Fruit fly (Drosophila melanogaster): ENCODE measurements around the gene CG3744.

The CG3744 gene

DNA sequence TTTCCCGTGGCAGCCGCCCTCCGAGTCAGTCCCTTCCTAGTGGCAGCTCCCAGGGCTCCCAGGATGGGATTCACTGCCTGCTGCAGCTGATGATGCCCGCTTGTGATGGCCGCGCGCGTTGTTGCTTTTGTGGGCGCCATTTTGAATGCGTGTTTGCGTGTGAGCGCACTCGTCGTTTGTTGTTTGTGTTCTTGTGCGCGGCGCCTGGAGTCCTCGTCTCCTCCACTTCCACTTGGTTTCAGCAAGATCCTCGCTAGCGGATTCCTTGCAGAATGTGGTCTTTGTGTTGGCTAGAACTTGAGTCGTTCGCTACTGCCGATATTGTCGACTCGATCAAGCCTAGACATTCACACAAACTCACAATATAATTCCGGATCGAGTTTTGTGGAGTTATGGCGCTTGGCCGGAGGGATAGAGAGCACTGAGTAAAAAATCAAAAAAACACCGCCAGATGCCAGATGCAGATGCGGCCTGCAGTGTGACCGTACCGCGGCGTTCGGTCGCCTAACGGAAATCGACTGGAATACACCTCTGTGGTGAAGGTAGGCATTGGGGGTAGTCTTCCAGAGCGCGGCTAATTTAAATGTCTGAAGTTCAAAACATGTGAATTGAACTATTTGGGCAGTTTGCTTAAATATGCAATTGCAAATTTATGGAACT lies 5.9 kb downstream of the CG3744 start, which contains the start of gene CycB3 (continued):
- TF ChIP-seq CG15269 (tag; optimal IDR thresholded peaks at IDR 0.05), result no peak
- TF ChIP-seq sqz (GFP tag; optimal IDR thresholded peaks at IDR 0.05), result peak; percentile 43
- no peak for TF ChIP-seq lbe (GFP tag; optimal IDR thresholded peaks at IDR 0.05)
- no peak for TF ChIP-seq CG1832 (GFP tag; optimal IDR thresholded peaks at IDR 0.05)
- peak in 1 of 2 experiments; percentile 25 for TF ChIP-seq chif (GFP tag; optimal IDR thresholded peaks at IDR 0.05)
- TF ChIP-seq lilli (GFP tag; optimal IDR thresholded peaks at IDR 0.05), result no peak
- TF ChIP-seq CG3281 (GFP tag; optimal IDR thresholded peaks at IDR 0.05), result peak; percentile 41
- no peak for TF ChIP-seq z (GFP tag; IDR thresholded peaks at IDR 0.05)
- TF ChIP-seq Stat92E (GFP tag; optimal IDR thresholded peaks at IDR 0.05), result peak in 1 of 3 experiments; percentile 28
- TF ChIP-seq bcd (GFP tag; optimal IDR thresholded peaks at IDR 0.05), result peak; percentile 34
- TF ChIP-seq CG17829 (tag; optimal IDR thresholded peaks at IDR 0.05), result peak; percentile 54
- peak; percentile 21; the same call in 1 of the 2 replicates for TF ChIP-seq Nf-YA (GFP tag; IDR thresholded peaks at IDR 0.05)
- peak; percentile 99 for TF ChIP-seq CG2116 (GFP tag; optimal IDR thresholded peaks at IDR 0.05)
- peak; percentile 50 for TF ChIP-seq nmo (GFP tag; optimal IDR thresholded peaks at IDR 0.05)
- TF ChIP-seq CG18262 (tag; optimal IDR thresholded peaks at IDR 0.05), result peak; percentile 17
- no peak for TF ChIP-seq HHEX (GFP tag; optimal IDR thresholded peaks at IDR 0.05)
- peak; percentile 26 for TF ChIP-seq Jarid2 (GFP tag; optimal IDR thresholded peaks at IDR 0.05)
- TF ChIP-seq Rfx (GFP tag; IDR thresholded peaks at IDR 0.05), result peak; percentile 55
- TF ChIP-seq CG8388 (GFP tag; optimal IDR thresholded peaks at IDR 0.05), result no peak
- TF ChIP-seq ewg (GFP tag; optimal IDR thresholded peaks at IDR 0.05), result peak; percentile 22
- TF ChIP-seq Med (GFP tag), result peak; percentile 88
- TF ChIP-seq Elba2 (GFP tag; optimal IDR thresholded peaks at IDR 0.05), result no peak
- no peak for TF ChIP-seq Ptx1 (GFP tag; IDR thresholded peaks at IDR 0.05)
- TF ChIP-seq CG17385 (GFP tag; optimal IDR thresholded peaks at IDR 0.05), result peak; percentile 34
- no peak for TF ChIP-seq Lpt (GFP tag; optimal IDR thresholded peaks at IDR 0.05)
- TF ChIP-seq phol (tag; optimal IDR thresholded peaks at IDR 0.05), result peak; percentile 91
- peak; percentile 31 for TF ChIP-seq Bdp1 (GFP tag; optimal IDR thresholded peaks at IDR 0.05)
- no peak for TF ChIP-seq Dip3 (GFP tag; optimal IDR thresholded peaks at IDR 0.05)
- peak; percentile 75 for TF ChIP-seq sens (GFP tag)
- TF ChIP-seq YL-1 (GFP tag; optimal IDR thresholded peaks at IDR 0.05), result peak; percentile 58
- TF ChIP-seq amos (GFP tag; IDR thresholded peaks at IDR 0.05; ENCODE audit: partially characterized antibody), result peak; percentile 43; the same call in 1 of the 2 replicates
- TF ChIP-seq run (tag; optimal IDR thresholded peaks at IDR 0.05), result no peak
- TF ChIP-seq CG34376 (GFP tag; optimal IDR thresholded peaks at IDR 0.05), result no peak
- no peak for TF ChIP-seq dan (GFP tag; IDR thresholded peaks at IDR 0.05)
- TF ChIP-seq pan (optimal IDR thresholded peaks at IDR 0.05), result no peak
- TF ChIP-seq pan (GFP tag; optimal IDR thresholded peaks at IDR 0.05 in 1 of 2, IDR thresholded peaks at IDR 0.05 in 1 of 2), result peak in 1 of 2 experiments; percentile 38
- TF ChIP-seq nerfin-1 (tag; optimal IDR thresholded peaks at IDR 0.05), result peak; percentile 40
- TF ChIP-seq Gug (GFP tag; IDR thresholded peaks at IDR 0.05), result no peak
- TF ChIP-seq CG6854 (GFP tag; optimal IDR thresholded peaks at IDR 0.05), result no peak
- peak; percentile 4 for TF ChIP-seq CG15601 (tag; optimal IDR thresholded peaks at IDR 0.05)
- no peak for TF ChIP-seq CG15073 (GFP tag; optimal IDR thresholded peaks at IDR 0.05)
- peak; percentile 7 for TF ChIP-seq CG4854 (GFP tag; optimal IDR thresholded peaks at IDR 0.05)
- TF ChIP-seq unc-4 (GFP tag; IDR thresholded peaks at IDR 0.05; ENCODE audit: partially characterized antibody), result 0 out of 2 replicates have a peak, but pooled peaks have one; percentile 27
- no peak for TF ChIP-seq oc (tag; optimal IDR thresholded peaks at IDR 0.05)
- peak; percentile 39 for TF ChIP-seq CG6813 (GFP tag; optimal IDR thresholded peaks at IDR 0.05)
- TF ChIP-seq Dfd (GFP tag; optimal IDR thresholded peaks at IDR 0.05), result no peak
- TF ChIP-seq pros (GFP tag; optimal IDR thresholded peaks at IDR 0.05), result no peak
- TF ChIP-seq Deaf1 (tag; optimal IDR thresholded peaks at IDR 0.05), result no peak
- TF ChIP-seq ttk (GFP tag; IDR thresholded peaks at IDR 0.05), result peak; percentile 20; the same call in 1 of the 2 replicates

Measured in whole organism, embryonic.